Worm (Caenorhabditis elegans): ENCODE data around the gene vps-18.

The vps-18 gene

ce11 chrII:4517254-4517653, 56.3 kb downstream of the vps-18 start:
- TF ChIP-seq unc-62 (GFP tag; optimal IDR thresholded peaks at IDR 0.05), result no peak
